Fruit fly (Drosophila melanogaster) whole organism, wandering third instar larva: ENCODE data around the gene CG2224.

ENCODE experiments used
- CG9705 ChIP-seq: fragments of 200-800 bp; sonication (Bioruptor generic); optimal IDR thresholded peaks from 2 replicates; lab custom pipeline; 2018; ENCODE audit warnings: missing biosample characterization, mild to moderate bottlenecking, missing genetic modification characterization
- HLH106 ChIP-seq: fragments of 200-800 bp; optimal IDR thresholded peaks from 3 replicates; lab custom pipeline; 2019; ENCODE audit warnings: missing biosample characterization, mild to moderate bottlenecking, missing genetic modification characterization, moderate library complexity
- Hr78 ChIP-seq: fragments of >200 bp; optimal IDR thresholded peaks from 2 replicates; lab custom pipeline; 2017; ENCODE audit warnings: missing biosample characterization, missing genetic modification characterization
- Hr83 ChIP-seq: fragments of 200-300 bp; sonication (Bioruptor generic); optimal IDR thresholded peaks from 2 replicates; lab custom pipeline; 2016; ENCODE audit warnings: missing biosample characterization, mild to moderate bottlenecking, missing genetic modification characterization, moderate library complexity; ENCODE audit not compliant: poor library complexity, severe bottlenecking
- Rel ChIP-seq, 2 experiments: fragments of 200-800 bp; sonication (Bioruptor generic) in 1 of 2; optimal IDR thresholded peaks; 2 replicates in 1 of 2; 3 replicates in 1 of 2; lab custom pipeline; 2016 to 2019; ENCODE audit warnings: mild to moderate bottlenecking in 2 of 2, missing biosample characterization in 2 of 2, missing genetic modification characterization in 2 of 2, moderate library complexity in 1 of 2
- br ChIP-seq: fragments of 200-800 bp; sonication (Bioruptor generic); optimal IDR thresholded peaks from 2 replicates; lab custom pipeline; 2016; ENCODE audit warnings: missing biosample characterization, missing genetic modification characterization
- brk ChIP-seq: fragments of 200-800 bp; sonication (Bioruptor generic); optimal IDR thresholded peaks from 2 replicates; lab custom pipeline; 2016; ENCODE audit warnings: missing biosample characterization, mild to moderate bottlenecking, missing genetic modification characterization
- h ChIP-seq: fragments of 200-800 bp; sonication (Bioruptor generic); optimal IDR thresholded peaks from 3 replicates; lab custom pipeline; 2016; ENCODE audit warnings: missing biosample characterization, mild to moderate bottlenecking, missing genetic modification characterization
- lola ChIP-seq: fragments of >200 bp; optimal IDR thresholded peaks from 2 replicates; lab custom pipeline; 2017; ENCODE audit warnings: missing biosample characterization, missing genetic modification characterization
- pan ChIP-seq: fragments of >200 bp; optimal IDR thresholded peaks from 2 replicates; lab custom pipeline; 2017

DNA sequence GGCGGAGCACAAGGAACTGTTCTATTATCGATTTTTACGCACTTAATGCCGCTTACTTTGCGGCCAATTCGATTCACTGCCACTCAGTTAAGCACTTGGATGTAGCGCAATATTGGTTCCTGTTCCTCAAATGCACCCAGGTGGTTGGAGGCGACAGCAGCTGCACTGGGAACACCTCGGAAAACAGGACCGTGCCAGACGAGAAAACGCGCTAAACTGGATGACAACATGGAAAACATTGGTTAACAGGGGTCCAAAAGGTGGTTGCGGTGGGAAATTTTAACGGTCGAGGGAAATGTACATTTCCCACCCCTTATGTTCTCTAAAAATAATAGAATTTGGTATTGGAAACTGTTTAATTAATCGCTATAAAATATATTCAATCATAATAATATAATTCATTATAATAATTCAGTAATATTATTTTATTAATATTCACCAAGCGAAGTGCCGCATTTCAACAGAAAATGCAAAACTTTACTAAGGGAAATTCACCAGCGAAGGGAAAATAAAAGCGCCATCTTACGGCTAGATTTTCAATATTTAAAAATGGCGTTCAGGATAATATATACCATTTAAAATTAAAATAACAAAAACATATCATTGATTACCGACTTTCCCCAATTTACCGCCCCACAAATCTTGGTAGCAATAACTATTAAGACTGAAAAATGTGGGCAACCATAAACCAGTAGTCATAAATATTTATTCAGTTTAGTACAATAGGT is 3.1 kb downstream of the CG2224 start, which contains the start of gene aralar1:
- TF ChIP-seq Hr78 (GFP tag; lab: Kevin White, UChicago): no peak
- no peak for TF ChIP-seq CG9705 (GFP tag; lab: Kevin White, UChicago)
- no peak for TF ChIP-seq lola (GFP tag; lab: Kevin White, UChicago)
- no peak for TF ChIP-seq brk (GFP tag; lab: Kevin White, UChicago)
- TF ChIP-seq pan (lab: Kevin White, UChicago): no peak
- TF ChIP-seq h (GFP tag; lab: Kevin White, UChicago): no peak
- TF ChIP-seq br (GFP tag; lab: Kevin White, UChicago): no peak
- no peak for TF ChIP-seq Hr83 (GFP tag; lab: Kevin White, UChicago)
- TF ChIP-seq Rel (GFP tag; optimal IDR thresholded peaks at IDR 0.05; lab: Kevin White, UChicago): no peak
- TF ChIP-seq Rel (tag; optimal IDR thresholded peaks at IDR 0.05; lab: Kevin White, UChicago): no peak
- TF ChIP-seq HLH106: no peak
